Worm (Caenorhabditis elegans) whole organism, midembryonic: ENCODE results near the gene R10H1.1.

Experiments used
- T22C8.4 ChIP-seq: fragments of 200-800 bp; sonication (Bioruptor generic); IDR thresholded peaks from 2 replicates; pipeline ENCODE4 v1.3.6; 2022; ENCODE audit warnings: missing genetic modification characterization, missing compliant biosample characterization
- cog-1 ChIP-seq: sonication (generic microtip); optimal IDR thresholded peaks from 2 replicates; lab custom pipeline; 2016; ENCODE audit warnings: missing genetic modification characterization, missing compliant biosample characterization
- flt-1 ChIP-seq: fragments of 200-800 bp; sonication (Bioruptor generic); IDR thresholded peaks from 2 replicates; pipeline ENCODE4 v1.3.6; 2022; ENCODE audit warnings: missing genetic modification characterization, missing compliant biosample characterization
- klf-2 ChIP-seq: fragments of 200-800 bp; sonication (Bioruptor generic); conservative IDR thresholded peaks from 2 replicates; pipeline ENCODE4 v1.3.6; 2022; ENCODE audit warnings: missing genetic modification reagents, missing genetic modification characterization, missing compliant biosample characterization
- med-1 ChIP-seq: sonication (generic microtip); optimal IDR thresholded peaks from 2 replicates; lab custom pipeline; 2017; ENCODE audit warnings: missing genetic modification characterization, mild to moderate bottlenecking, missing compliant biosample characterization, antibody characterized with exemption, missing genetic modification reagents; ENCODE audit not compliant: insufficient read depth
- ref-1 ChIP-seq: fragments of 200-800 bp; sonication (Bioruptor generic); conservative IDR thresholded peaks from 2 replicates; pipeline ENCODE4 v1.3.6; 2022; ENCODE audit warnings: missing genetic modification reagents, missing genetic modification characterization, missing compliant biosample characterization
- tab-1 ChIP-seq: fragments of 200-800 bp; sonication (Bioruptor generic); IDR thresholded peaks from 2 replicates; pipeline ENCODE4 v1.3.6; 2022; ENCODE audit warnings: missing genetic modification characterization, missing compliant biosample characterization
- ztf-23 ChIP-seq: fragments of 200-800 bp; sonication (Bioruptor generic); IDR thresholded peaks from 2 replicates; pipeline ENCODE4 v1.3.6; 2022; ENCODE audit warnings: missing genetic modification reagents, missing genetic modification characterization, missing compliant biosample characterization
- ztf-29 ChIP-seq: fragments of 200-800 bp; sonication (Bioruptor generic); IDR thresholded peaks from 2 replicates; pipeline ENCODE4 v1.3.6; 2022; ENCODE audit warnings: missing genetic modification reagents, missing genetic modification characterization, missing compliant biosample characterization

The R10H1.1 gene

ce11 chrII:7494155-7494554 is at the start of gene R10H1.1:
R10H1.1 (plus strand) TSS chrII:7494455.
- TF ChIP-seq tab-1 (GFP tag; lab: Robert Waterston, UW), result no peak
- TF ChIP-seq med-1 (GFP tag; lab: Kevin White, UChicago), result no peak
- TF ChIP-seq ztf-23 (GFP tag; lab: Robert Waterston, UW), result no peak
- TF ChIP-seq klf-2 (GFP tag; lab: Robert Waterston, UW), result no peak
- no peak for TF ChIP-seq ztf-29 (GFP tag; lab: Robert Waterston, UW)
- no peak for TF ChIP-seq ref-1
- no peak for TF ChIP-seq flt-1 (GFP tag; lab: Robert Waterston, UW)
- TF ChIP-seq T22C8.4, result no peak
- no peak for TF ChIP-seq cog-1 (tag; lab: Kevin White, UChicago)

- TF ChIP-seq klf-2 (GFP tag; lab: Robert Waterston, UW) (0 out of 2 replicates have a peak, but pooled peaks have one; percentile 49), flt-1 (GFP tag; lab: Robert Waterston, UW) (0 out of 2 replicates have a peak, but pooled peaks have one; percentile 11)
Measured at ce11 chrII:7446683-7447082, 47.6 kb upstream of the R10H1.1 start.

ce11 chrII:7456184-7456583 is 38.1 kb upstream of the R10H1.1 start, which contains the start of gene D1022.3:
D1022.3 (minus strand) TSS chrII:7456284.
- TF ChIP-seq tab-1 (GFP tag; lab: Robert Waterston, UW) (no peak), ref-1 (no peak), ztf-29 (GFP tag; lab: Robert Waterston, UW) (no peak), flt-1 (GFP tag; lab: Robert Waterston, UW) (no peak), klf-2 (GFP tag; lab: Robert Waterston, UW) (no peak), T22C8.4 (no peak), cog-1 (tag; lab: Kevin White, UChicago) (no peak), med-1 (GFP tag; lab: Kevin White, UChicago) (no peak), ztf-23 (GFP tag; lab: Robert Waterston, UW) (no peak)

DNA sequence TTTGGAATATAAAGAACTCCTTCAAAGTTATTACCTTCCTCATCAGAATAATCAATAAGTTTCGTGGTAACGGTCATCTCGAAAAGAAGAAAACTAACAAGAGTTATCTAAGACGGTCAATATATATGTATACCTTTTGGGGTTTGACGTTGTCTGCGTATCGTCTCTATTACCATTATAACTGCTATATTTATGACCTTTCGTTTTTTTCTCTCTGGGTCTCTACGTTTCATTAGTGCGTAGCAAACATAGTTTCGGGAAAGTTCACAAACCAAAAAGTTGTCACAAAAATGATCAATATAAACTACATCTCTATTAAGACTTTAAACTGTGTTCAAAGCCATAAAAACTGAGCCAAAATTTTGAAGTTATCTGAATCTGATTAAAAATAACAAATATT is 37.0 kb upstream of the R10H1.1 start, which contains the start of gene D1022.4:
D1022.4 (minus strand) TSS at position 83 of the 400 bp plus-strand sequence.
- no peak for TF ChIP-seq ztf-29 (GFP tag; lab: Robert Waterston, UW)
- no peak for TF ChIP-seq ztf-23 (GFP tag; lab: Robert Waterston, UW)
- no peak for TF ChIP-seq ref-1
- TF ChIP-seq klf-2 (GFP tag; lab: Robert Waterston, UW), result no peak
- TF ChIP-seq cog-1 (tag; lab: Kevin White, UChicago), result no peak
- no peak for TF ChIP-seq T22C8.4
- TF ChIP-seq flt-1 (GFP tag; lab: Robert Waterston, UW), result no peak
- no peak for TF ChIP-seq med-1 (GFP tag; lab: Kevin White, UChicago)
- no peak for TF ChIP-seq tab-1 (GFP tag; lab: Robert Waterston, UW)

DNA sequence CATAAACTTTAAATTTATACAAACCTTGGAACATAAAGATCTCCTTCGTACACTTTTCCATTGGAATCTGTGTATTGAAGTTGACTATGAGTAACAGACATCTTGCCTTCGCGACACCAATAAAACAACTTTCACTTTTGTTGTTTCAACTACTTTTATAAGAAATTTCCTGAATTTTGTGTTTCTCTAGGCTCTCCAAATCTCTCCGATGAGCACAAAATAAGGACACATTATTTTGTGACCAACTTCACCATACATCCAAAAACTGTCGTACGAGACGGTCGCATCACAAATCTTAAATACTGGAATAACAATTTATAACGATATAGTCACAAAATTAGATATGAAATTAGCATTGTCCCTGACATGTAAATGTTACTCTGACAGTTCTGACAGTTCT is 35.5 kb upstream of the R10H1.1 start, which contains the start of gene D1022.5:
D1022.5 (minus strand) TSS at position 101 of the 400 bp plus-strand sequence.
- no peak for TF ChIP-seq T22C8.4
- no peak for TF ChIP-seq cog-1 (tag; lab: Kevin White, UChicago)
- no peak for TF ChIP-seq tab-1 (GFP tag; lab: Robert Waterston, UW)
- no peak for TF ChIP-seq ref-1
- TF ChIP-seq ztf-29 (GFP tag; lab: Robert Waterston, UW), result no peak
- TF ChIP-seq flt-1 (GFP tag; lab: Robert Waterston, UW), result no peak
- TF ChIP-seq med-1 (GFP tag; lab: Kevin White, UChicago), result no peak

DNA sequence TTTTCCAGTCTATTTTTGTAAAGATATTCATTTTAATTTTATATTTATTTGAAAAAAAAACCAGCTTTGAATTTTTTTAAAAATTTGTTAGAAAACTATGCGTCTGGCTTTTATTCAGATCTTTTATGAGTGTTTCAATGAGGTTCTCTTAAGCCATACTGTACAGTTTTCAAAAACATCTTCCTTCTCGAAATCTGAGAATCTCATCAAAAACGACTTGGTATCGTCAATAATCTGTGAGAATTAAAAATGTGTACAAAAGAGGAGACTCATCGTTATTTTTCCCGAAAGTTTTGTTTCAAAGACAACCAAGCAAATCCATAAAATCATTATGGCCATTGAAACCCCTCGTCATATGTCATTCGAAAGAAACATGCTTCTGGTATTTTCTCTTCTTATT is 35.0 kb upstream of the R10H1.1 start, which contains the start of gene D1022.2:
D1022.2 (plus strand) TSS at position 301 of the 400 bp plus-strand sequence.
- TF ChIP-seq ztf-23 (GFP tag; lab: Robert Waterston, UW), result no peak
- no peak for TF ChIP-seq ref-1
- TF ChIP-seq flt-1 (GFP tag; lab: Robert Waterston, UW), result no peak
- no peak for TF ChIP-seq tab-1 (GFP tag; lab: Robert Waterston, UW)
- no peak for TF ChIP-seq ztf-29 (GFP tag; lab: Robert Waterston, UW)
- no peak for TF ChIP-seq klf-2 (GFP tag; lab: Robert Waterston, UW)
- no peak for TF ChIP-seq T22C8.4
- TF ChIP-seq cog-1 (tag; lab: Kevin White, UChicago), result no peak
- TF ChIP-seq med-1 (GFP tag; lab: Kevin White, UChicago), result no peak

ce11 chrII:7465519-7465918 is 28.7 kb upstream of the R10H1.1 start, which contains the start of gene sro-1:
sro-1 (minus strand) TSS chrII:7465619.
- TF ChIP-seq cog-1 (tag; lab: Kevin White, UChicago), result no peak

DNA sequence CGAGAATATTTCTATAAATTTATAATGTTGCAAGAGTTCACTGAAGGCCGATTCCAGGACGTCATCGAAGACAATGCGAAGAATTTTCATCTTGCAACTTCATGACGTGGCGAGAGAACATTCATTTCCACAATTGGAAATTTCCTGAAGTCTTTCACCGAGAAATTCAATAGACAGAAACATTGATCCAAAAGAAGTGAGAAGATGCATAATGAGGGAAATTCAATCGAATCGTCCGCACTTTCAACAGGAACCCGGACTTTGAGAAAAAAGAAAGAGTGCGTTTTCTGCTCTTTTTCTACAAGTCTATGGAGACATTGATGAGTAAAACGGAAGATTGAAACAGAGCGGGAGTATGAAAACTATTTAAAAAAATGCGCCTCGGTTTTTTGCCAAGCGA is 24.9 kb upstream of the R10H1.1 start:
- TF ChIP-seq tab-1 (GFP tag; lab: Robert Waterston, UW) (no peak), ztf-23 (GFP tag; lab: Robert Waterston, UW) (no peak), ztf-29 (GFP tag; lab: Robert Waterston, UW) (no peak), flt-1 (GFP tag; lab: Robert Waterston, UW) (no peak), med-1 (GFP tag; lab: Kevin White, UChicago) (no peak), T22C8.4 (no peak), cog-1 (tag; lab: Kevin White, UChicago) (no peak), ref-1 (no peak), klf-2 (GFP tag; lab: Robert Waterston, UW) (no peak)

ce11 chrII:7478487-7479234 is 15.6 kb upstream of the R10H1.1 start, which contains the start of the genes aka-1 and ubc-6:
aka-1 (minus strand) TSS chrII:7478537.
ubc-6 (plus strand) TSS chrII:7479187.
- TF ChIP-seq ztf-29 (GFP tag; lab: Robert Waterston, UW) (no peak; the same call in 1 of the 2 replicates), T22C8.4 (peak; percentile 64), ref-1 (0 out of 2 replicates have a peak, but pooled peaks have one; percentile 33), med-1 (GFP tag; lab: Kevin White, UChicago) (no peak), cog-1 (tag; lab: Kevin White, UChicago) (peak; percentile 45), ztf-23 (GFP tag; lab: Robert Waterston, UW) (peak; percentile 80), flt-1 (GFP tag; lab: Robert Waterston, UW) (peak; percentile 74), tab-1 (GFP tag; lab: Robert Waterston, UW) (peak; percentile 78; the same call in 1 of the 2 replicates), klf-2 (GFP tag; lab: Robert Waterston, UW) (peak; percentile 66)
